Worm (Caenorhabditis elegans): Measurements from ENCODE around the gene F39E9.6.

The F39E9.6 gene

ce11 chrII:3299457-3299856 lies 13.9 kb downstream of the F39E9.6 start, which contains the start of gene btb-22:
Gene btb-22 (plus strand): TSS chrII:3299757.
- TF ChIP-seq nhr-11 (tag; optimal IDR thresholded peaks at IDR 0.05) (no peak), daf-16 (GFP tag; optimal IDR thresholded peaks at IDR 0.05) (no peak), daf-16 (tag; optimal IDR thresholded peaks at IDR 0.05) (no peak), nhr-6 (tag; optimal IDR thresholded peaks at IDR 0.05) (no peak), mdt-29 (GFP tag; IDR thresholded peaks at IDR 0.05) (no peak), F44E2.7 (GFP tag; IDR thresholded peaks at IDR 0.05) (no peak), ces-1 (GFP tag; optimal IDR thresholded peaks at IDR 0.05) (no peak), T26A8.4 (GFP tag; IDR thresholded peaks at IDR 0.05) (no peak), mdl-1 (tag; optimal IDR thresholded peaks at IDR 0.05) (no peak), mes-2 (tag; optimal IDR thresholded peaks at IDR 0.05; ENCODE audit: poor library complexity, severe bottlenecking) (no peak), lin-15B (tag; optimal IDR thresholded peaks at IDR 0.05) (no peak)

- no peak for TF ChIP-seq F37D6.2 (tag; optimal IDR thresholded peaks at IDR 0.05)
- TF ChIP-seq ctbp-1 (GFP tag; IDR thresholded peaks at IDR 0.05) = no peak
- peak; percentile 39 for TF ChIP-seq dve-1 (tag; optimal IDR thresholded peaks at IDR 0.05; ENCODE audit: insufficient read depth)
- no peak for TF ChIP-seq F49E8.2 (tag; optimal IDR thresholded peaks at IDR 0.05; ENCODE audit: borderline replicate concordance)
- TF ChIP-seq ZK337.2 (GFP tag; IDR thresholded peaks at IDR 0.05) = no peak
- no peak for TF ChIP-seq daf-16 (GFP tag; optimal IDR thresholded peaks at IDR 0.05)
- TF ChIP-seq daf-16 (tag; optimal IDR thresholded peaks at IDR 0.05) = peak; percentile 50
- no peak for TF ChIP-seq nhr-48 (tag; optimal IDR thresholded peaks at IDR 0.05)
- TF ChIP-seq nhr-11 (tag; optimal IDR thresholded peaks at IDR 0.05) = no peak
- no peak for TF ChIP-seq zfp-2 (tag; optimal IDR thresholded peaks at IDR 0.05)
- no peak for TF ChIP-seq unc-130 (GFP tag; optimal IDR thresholded peaks at IDR 0.05)
- no peak for TF ChIP-seq nhr-237 (tag; optimal IDR thresholded peaks at IDR 0.05)
- TF ChIP-seq ZK546.5 (tag; optimal IDR thresholded peaks at IDR 0.05) = no peak
- no peak for TF ChIP-seq dpl-1 (GFP tag; optimal IDR thresholded peaks at IDR 0.05)
- TF ChIP-seq sdz-12 (GFP tag; optimal IDR thresholded peaks at IDR 0.05) = no peak
- TF ChIP-seq spr-1 (tag; optimal IDR thresholded peaks at IDR 0.05) = no peak
- no peak for TF ChIP-seq pqm-1 (tag; optimal IDR thresholded peaks at IDR 0.05)
- TF ChIP-seq zag-1 (tag; optimal IDR thresholded peaks at IDR 0.05) = no peak
These were observed 15.4 kb downstream of the F39E9.6 start, which contains the start of gene btb-18 for ce11 chrII:3297914-3298313. Gene btb-18 (plus strand): TSS chrII:3298214.

DNA sequence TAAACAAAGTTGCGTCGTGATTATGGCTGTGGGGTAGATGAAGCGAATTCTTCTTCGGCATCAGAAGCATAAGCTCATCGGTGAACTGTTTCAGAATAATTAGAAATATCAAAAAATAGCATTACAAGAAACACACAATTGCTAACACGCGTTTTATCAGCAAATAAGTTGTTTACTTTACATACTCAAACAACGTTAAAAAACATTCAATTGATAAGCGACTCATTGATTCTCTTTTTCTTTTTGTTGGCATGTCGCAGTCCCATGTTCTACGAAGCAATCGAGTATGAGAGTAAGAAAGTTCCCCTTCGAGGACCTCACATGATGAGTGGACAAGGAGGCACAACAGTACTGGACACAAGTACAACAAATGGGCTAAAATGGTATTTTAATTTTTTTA lies 16.7 kb downstream of the F39E9.6 start, which contains the start of gene btb-16:
Gene btb-16, plus strand, starts transcription at position 240 of the 400 bp plus-strand sequence.
- TF ChIP-seq Y75B8A.6 (GFP tag; IDR thresholded peaks at IDR 0.05) (no peak), hlh-30 (tag; optimal IDR thresholded peaks at IDR 0.05; ENCODE audit: insufficient read depth) (peak; percentile 26), dmd-6 (GFP tag; IDR thresholded peaks at IDR 0.05) (0 out of 2 replicates have a peak, but pooled peaks have one; percentile 13), nhr-41 (GFP tag; IDR thresholded peaks at IDR 0.05) (no peak), vab-7 (GFP tag; IDR thresholded peaks at IDR 0.05) (no peak), nhr-76 (tag; optimal IDR thresholded peaks at IDR 0.05) (no peak), unc-130 (GFP tag; optimal IDR thresholded peaks at IDR 0.05) (no peak), hlh-11 (tag; optimal IDR thresholded peaks at IDR 0.05) (peak; percentile 9), dve-1 (tag; optimal IDR thresholded peaks at IDR 0.05; ENCODE audit: insufficient read depth) (peak; percentile 40), hmg-1.1 (GFP tag; IDR thresholded peaks at IDR 0.05) (no peak), attf-4 (tag; optimal IDR thresholded peaks at IDR 0.05) (no peak), mdl-1 (tag; optimal IDR thresholded peaks at IDR 0.05) (no peak), php-3 (GFP tag; IDR thresholded peaks at IDR 0.05) (no peak), daf-12 (tag; optimal IDR thresholded peaks at IDR 0.05) (no peak), nhr-111 (GFP tag; optimal IDR thresholded peaks at IDR 0.05) (no peak), nhr-28 (tag; optimal IDR thresholded peaks at IDR 0.05) (peak; percentile 36), cey-2 (tag; optimal IDR thresholded peaks at IDR 0.05; ENCODE audit: borderline replicate concordance, insufficient read depth) (no peak), nhr-237 (tag; optimal IDR thresholded peaks at IDR 0.05) (no peak), spr-3 (GFP tag; optimal IDR thresholded peaks at IDR 0.05) (no peak), jun-1 (tag; optimal IDR thresholded peaks at IDR 0.05) (no peak), zip-11 (GFP tag; IDR thresholded peaks at IDR 0.05) (no peak), tag-97 (GFP tag; IDR thresholded peaks at IDR 0.05) (no peak), zfp-3 (GFP tag; conservative IDR thresholded peaks at IDR 0.05) (no peak), lsy-2 (tag; optimal IDR thresholded peaks at IDR 0.05) (no peak), pqm-1 (tag; optimal IDR thresholded peaks at IDR 0.05) (peak; percentile 1), lin-13 (GFP tag; optimal IDR thresholded peaks at IDR 0.05) (no peak), daf-19 (GFP tag; conservative IDR thresholded peaks at IDR 0.05) (no peak), nhr-42 (GFP tag; IDR thresholded peaks at IDR 0.05) (no peak)
